Fruit fly (Drosophila melanogaster) whole organism, embryonic: ENCODE results near the gene CenB1A.

Experiments
- CG11560 ChIP-seq: fragments of 200-800 bp; sonication (Bioruptor generic); IDR thresholded peaks from 3 replicates; pipeline ENCODE4 v1.3.6; 2022; ENCODE audit warnings: missing biosample characterization, missing genetic modification characterization
- CG12391 ChIP-seq: fragments of 200-800 bp; sonication (Bioruptor generic); optimal IDR thresholded peaks from 3 replicates; lab custom pipeline; 2018; ENCODE audit warnings: missing biosample characterization, mild to moderate bottlenecking, missing genetic modification characterization, moderate library complexity
- CG15269 ChIP-seq: fragments of 200-800 bp; sonication (Bioruptor generic); optimal IDR thresholded peaks from 2 replicates; lab custom pipeline; 2018; ENCODE audit warnings: missing biosample characterization, mild to moderate bottlenecking, missing genetic modification characterization, moderate library complexity
- CG17829 ChIP-seq: fragments of 200-800 bp; optimal IDR thresholded peaks from 2 replicates; lab custom pipeline; 2019; ENCODE audit warnings: missing biosample characterization, mild to moderate bottlenecking, missing genetic modification characterization, moderate library complexity
- CG2116 ChIP-seq: fragments of 200-800 bp; sonication (Bioruptor generic); optimal IDR thresholded peaks from 3 replicates; lab custom pipeline; 2018; ENCODE audit warnings: missing biosample characterization, mild to moderate bottlenecking, missing genetic modification characterization
- CG2202 ChIP-seq: fragments of 200-800 bp; sonication (Bioruptor generic); optimal IDR thresholded peaks from 2 replicates; lab custom pipeline; 2018; ENCODE audit warnings: missing biosample characterization, mild to moderate bottlenecking, missing genetic modification characterization
- CG30403 ChIP-seq: fragments of 200-800 bp; sonication (Bioruptor generic); optimal IDR thresholded peaks from 3 replicates; lab custom pipeline; 2016; ENCODE audit warnings: missing biosample characterization, missing genetic modification characterization
- CG31224 ChIP-seq: fragments of 200-800 bp; sonication (Bioruptor generic); IDR thresholded peaks from 2 replicates; pipeline ENCODE4 v1.3.6; 2022; ENCODE audit warnings: missing biosample characterization, missing genetic modification characterization
- CG31388 ChIP-seq: fragments of 200-800 bp; sonication (Bioruptor generic); optimal IDR thresholded peaks from 2 replicates; lab custom pipeline; 2016; ENCODE audit warnings: missing biosample characterization, missing genetic modification characterization
- CG32532 ChIP-seq: fragments of 200-800 bp; sonication (Bioruptor generic); IDR thresholded peaks from 2 replicates; pipeline ENCODE4 v1.3.6; 2022; ENCODE audit warnings: missing biosample characterization, missing genetic modification characterization
- CG32767 ChIP-seq: fragments of 200-800 bp; sonication (Bioruptor generic); IDR thresholded peaks from 2 replicates; pipeline ENCODE4 v1.3.6; 2022; ENCODE audit warnings: missing biosample characterization, missing genetic modification characterization
- CG5953 ChIP-seq: fragments of 200-800 bp; sonication (Bioruptor generic); IDR thresholded peaks from 2 replicates; pipeline ENCODE4 v1.3.6; 2022; ENCODE audit warnings: missing biosample characterization, missing genetic modification characterization
- CG6765 ChIP-seq: fragments of 200-800 bp; sonication (Bioruptor generic); optimal IDR thresholded peaks from 3 replicates; lab custom pipeline; 2017; ENCODE audit warnings: missing biosample characterization, mild to moderate bottlenecking, missing genetic modification characterization
- CG7786 ChIP-seq: fragments of 200-800 bp; sonication (Bioruptor generic); optimal IDR thresholded peaks from 2 replicates; lab custom pipeline; 2016; ENCODE audit warnings: missing biosample characterization, missing genetic modification characterization
- CG9215 ChIP-seq: fragments of 200-800 bp; sonication (Bioruptor generic); IDR thresholded peaks from 2 replicates; pipeline ENCODE4 v1.3.6; 2022; ENCODE audit warnings: missing biosample characterization, missing genetic modification characterization
- CG9797 ChIP-seq: fragments of 200-800 bp; sonication (Bioruptor generic); optimal IDR thresholded peaks from 3 replicates; lab custom pipeline; 2018; ENCODE audit warnings: missing biosample characterization, mild to moderate bottlenecking, missing genetic modification characterization
- Dek ChIP-seq: fragments of 200-800 bp; sonication (Bioruptor generic); optimal IDR thresholded peaks from 3 replicates; lab custom pipeline; 2019; ENCODE audit warnings: missing biosample characterization, mild to moderate bottlenecking, missing genetic modification characterization, moderate library complexity
- Doc2 ChIP-seq: fragments of 200-800 bp; sonication (Bioruptor generic); IDR thresholded peaks from 2 replicates; pipeline ENCODE4 v1.3.6; 2022; ENCODE audit warnings: missing biosample characterization, missing genetic modification characterization
- E2f2 ChIP-seq: fragments of 200-800 bp; sonication (Bioruptor generic); IDR thresholded peaks from 2 replicates; pipeline ENCODE4 v1.3.6; 2022; ENCODE audit warnings: missing biosample characterization, missing genetic modification characterization
- Hr3 ChIP-seq: fragments of 200-800 bp; sonication (Bioruptor generic); optimal IDR thresholded peaks from 3 replicates; lab custom pipeline; 2016; ENCODE audit warnings: missing biosample characterization, missing genetic modification characterization
- Hr51 ChIP-seq, 2 experiments: fragments of 200-800 bp; sonication (Bioruptor generic); optimal IDR thresholded peaks; 2 replicates in 1 of 2; 3 replicates in 1 of 2; lab custom pipeline; 2016 to 2018; ENCODE audit warnings: missing biosample characterization in 2 of 2, missing genetic modification characterization in 2 of 2, mild to moderate bottlenecking in 1 of 2, moderate library complexity in 1 of 2
- Mrtf ChIP-seq: fragments of 200-800 bp; sonication (Bioruptor generic); IDR thresholded peaks from 3 replicates; pipeline ENCODE4 v1.3.6; 2022; ENCODE audit warnings: missing biosample characterization, missing genetic modification characterization
- NC2α ChIP-seq: fragments of 200-800 bp; sonication (Bioruptor generic); optimal IDR thresholded peaks from 2 replicates; lab custom pipeline; 2016; ENCODE audit warnings: missing biosample characterization, missing genetic modification characterization
- Nf-YA ChIP-seq: fragments of 200-800 bp; sonication (Bioruptor generic); IDR thresholded peaks from 2 replicates; pipeline ENCODE4 v1.3.6; 2022; ENCODE audit warnings: missing biosample characterization, missing genetic modification characterization
- Oaz ChIP-seq: fragments of 200-800 bp; sonication (Bioruptor generic); IDR thresholded peaks from 2 replicates; pipeline ENCODE4 v1.3.6; 2022; ENCODE audit warnings: missing biosample characterization, missing genetic modification characterization
- Ravus ChIP-seq: fragments of 200-800 bp; sonication (Bioruptor generic); IDR thresholded peaks from 2 replicates; pipeline ENCODE4 v1.3.6; 2022; ENCODE audit warnings: missing biosample characterization, missing genetic modification characterization
- Scr ChIP-seq: fragments of 200-800 bp; sonication (Bioruptor generic); IDR thresholded peaks from 2 replicates; pipeline ENCODE4 v1.3.6; 2022; ENCODE audit warnings: missing biosample characterization, missing genetic modification characterization; ENCODE audit not compliant: partially characterized antibody
- Xbp1 ChIP-seq: fragments of 200-800 bp; sonication (Bioruptor generic); optimal IDR thresholded peaks from 3 replicates; lab custom pipeline; 2016; ENCODE audit warnings: missing biosample characterization, mild to moderate bottlenecking, missing genetic modification characterization
- Xrp1 ChIP-seq: fragments of 200-800 bp; sonication (Bioruptor generic); IDR thresholded peaks from 2 replicates; pipeline ENCODE4 v1.3.6; 2022; ENCODE audit warnings: missing biosample characterization, missing genetic modification characterization
- abd-A ChIP-seq: fragments of 200-800 bp; sonication (Bioruptor generic); optimal IDR thresholded peaks from 3 replicates; lab custom pipeline; 2019; ENCODE audit warnings: missing biosample characterization, mild to moderate bottlenecking, missing genetic modification characterization, moderate library complexity
- al ChIP-seq: fragments of 200-800 bp; sonication (Bioruptor generic); IDR thresholded peaks from 2 replicates; pipeline ENCODE4 v1.3.6; 2022; ENCODE audit warnings: missing biosample characterization, missing genetic modification characterization
- ara ChIP-seq: fragments of 200-800 bp; sonication (Bioruptor generic); IDR thresholded peaks from 2 replicates; pipeline ENCODE4 v1.3.6; 2022; ENCODE audit warnings: missing biosample characterization, missing genetic modification characterization
- cato ChIP-seq: fragments of 200-800 bp; sonication (Bioruptor generic); optimal IDR thresholded peaks from 2 replicates; lab custom pipeline; 2016; ENCODE audit warnings: missing biosample characterization, missing genetic modification characterization, borderline replicate concordance
- chinmo ChIP-seq: fragments of 200-800 bp; sonication (Bioruptor generic); IDR thresholded peaks from 4 replicates; pipeline ENCODE4 v1.3.6; 2022; ENCODE audit warnings: missing biosample characterization, missing genetic modification characterization; ENCODE audit not compliant: partially characterized antibody
- crol ChIP-seq: fragments of 200-800 bp; sonication (Bioruptor generic); IDR thresholded peaks from 2 replicates; pipeline ENCODE4 v1.3.6; 2022; ENCODE audit warnings: missing biosample characterization, missing genetic modification characterization
- ewg ChIP-seq: fragments of 200-800 bp; sonication (Bioruptor generic); optimal IDR thresholded peaks from 3 replicates; lab custom pipeline; 2017; ENCODE audit warnings: mild to moderate bottlenecking, missing biosample characterization, missing genetic modification reagents, missing genetic modification characterization
- gcm ChIP-seq: fragments of 200-800 bp; sonication (Bioruptor generic); optimal IDR thresholded peaks from 2 replicates; lab custom pipeline; 2019; ENCODE audit warnings: missing biosample characterization, mild to moderate bottlenecking, missing genetic modification characterization, moderate library complexity
- ind ChIP-seq: fragments of 200-800 bp; sonication (Bioruptor generic); optimal IDR thresholded peaks from 3 replicates; lab custom pipeline; 2016; ENCODE audit warnings: missing biosample characterization, missing genetic modification characterization
- inv ChIP-seq: fragments of 200-800 bp; sonication (Bioruptor generic); IDR thresholded peaks from 2 replicates; pipeline ENCODE4 v1.3.6; 2022; ENCODE audit warnings: missing biosample characterization, missing genetic modification characterization; ENCODE audit not compliant: partially characterized antibody
- lmd ChIP-seq: fragments of 200-800 bp; sonication (Bioruptor generic); IDR thresholded peaks from 2 replicates; pipeline ENCODE4 v1.3.6; 2022; ENCODE audit warnings: missing biosample characterization, missing genetic modification characterization
- onecut ChIP-seq: fragments of 200-800 bp; sonication (Bioruptor generic); IDR thresholded peaks from 2 replicates; pipeline ENCODE4 v1.3.6; 2022; ENCODE audit warnings: missing biosample characterization, missing genetic modification characterization
- prd ChIP-seq, 3 experiments: fragments of >200 bp in 2 of 3; fragments of 200-800 bp in 1 of 3; sonication (Bioruptor generic) in 1 of 3; optimal IDR thresholded peaks in 2 of 3; IDR thresholded peaks in 1 of 3; 2 replicates in 2 of 3; 3 replicates in 1 of 3; pipeline versions ENCODE4 v1.3.6 to Lab custom; 2017 to 2022; ENCODE audit warnings: missing biosample characterization in 1 of 3, missing genetic modification characterization in 1 of 3
- ranshi ChIP-seq: fragments of 200-800 bp; sonication (Bioruptor generic); IDR thresholded peaks from 2 replicates; pipeline ENCODE4 v1.3.6; 2022; ENCODE audit warnings: missing biosample characterization, missing genetic modification characterization
- rib ChIP-seq: fragments of 200-800 bp; sonication (Bioruptor generic); IDR thresholded peaks from 2 replicates; pipeline ENCODE4 v1.3.6; 2022; ENCODE audit warnings: missing biosample characterization, missing genetic modification characterization
- row ChIP-seq: fragments of 200-800 bp; sonication (Bioruptor generic); IDR thresholded peaks from 3 replicates; pipeline ENCODE4 v1.3.6; 2022; ENCODE audit warnings: missing biosample characterization, missing genetic modification characterization
- tll ChIP-seq, 2 experiments: fragments of 200-800 bp in 1 of 2; fragments of >200 bp in 1 of 2; sonication (Bioruptor generic) in 1 of 2; optimal IDR thresholded peaks; 2 replicates each; lab custom pipeline; 2017 to 2019; ENCODE audit warnings: missing biosample characterization in 2 of 2, missing genetic modification characterization in 2 of 2, mild to moderate bottlenecking in 1 of 2, moderate library complexity in 1 of 2
- zfh1 ChIP-seq: fragments of 200-800 bp; sonication (Bioruptor generic); IDR thresholded peaks from 3 replicates; pipeline ENCODE4 v1.3.6; 2022; ENCODE audit warnings: missing biosample characterization, missing genetic modification characterization

The CenB1A gene

dm6 chr3R:23117683-23118470 lies at the start of gene CenB1A, which contains the start of gene Rassf (continued):
- peak; percentile 64 for TF ChIP-seq lmd (GFP tag; lab: Robert Waterston, UW)
- TF ChIP-seq Doc2 (GFP tag; lab: Robert Waterston, UW): no peak
- TF ChIP-seq CG11560: no peak
- TF ChIP-seq inv (GFP tag; lab: Robert Waterston, UW): 0 out of 2 replicates have a peak, but pooled peaks have one; percentile 17
- peak; percentile 60; the same call in 1 of the 3 replicates for TF ChIP-seq Mrtf (GFP tag; lab: Robert Waterston, UW)
- TF ChIP-seq CG15269 (tag; lab: Kevin White, UChicago): peak; percentile 11
- TF ChIP-seq Scr (GFP tag; lab: Robert Waterston, UW): peak; percentile 41
- peak; percentile 76 for TF ChIP-seq CG30403
- TF ChIP-seq CG2202 (tag; lab: Kevin White, UChicago): no peak
- peak; percentile 59; the same call in 1 of the 3 replicates for TF ChIP-seq zfh1
- peak; percentile 62 for TF ChIP-seq CG12391 (tag; lab: Kevin White, UChicago)
- peak; percentile 88 for TF ChIP-seq ranshi
- peak; percentile 55 for TF ChIP-seq CG2116
- peak; percentile 45; the same call in 1 of the 2 replicates for TF ChIP-seq al (GFP tag; lab: Robert Waterston, UW)
- 0 out of 2 replicates have a peak, but pooled peaks have one; percentile 28 for TF ChIP-seq Oaz (GFP tag; lab: Robert Waterston, UW)
- peak; percentile 57 for TF ChIP-seq CG9215 (GFP tag; lab: Robert Waterston, UW)
- TF ChIP-seq CG32532 (GFP tag; lab: Robert Waterston, UW): peak; percentile 27; the same call in 1 of the 2 replicates
- peak; percentile 41 for TF ChIP-seq Xrp1 (GFP tag; lab: Robert Waterston, UW)
- TF ChIP-seq CG31224 (GFP tag; lab: Robert Waterston, UW): 0 out of 2 replicates have a peak, but pooled peaks have one; percentile 15
- TF ChIP-seq crol (GFP tag; lab: Robert Waterston, UW): peak; percentile 97
- TF ChIP-seq CG9797 (GFP tag; lab: Kevin White, UChicago): peak; percentile 67
- TF ChIP-seq chinmo: 0 out of 4 replicates have a peak, but pooled peaks have one; percentile 49
- TF ChIP-seq NC2α: peak; percentile 28
- peak; percentile 9; the same call in 1 of the 2 replicates for TF ChIP-seq rib (GFP tag; lab: Robert Waterston, UW)
- peak; percentile 13 to 20 for TF ChIP-seq Hr51 (GFP tag; optimal IDR thresholded peaks at IDR 0.05; lab: Kevin White, UChicago)
- TF ChIP-seq Nf-YA (GFP tag; lab: Robert Waterston, UW): no peak
- TF ChIP-seq cato (GFP tag; lab: Kevin White, UChicago): peak; percentile 39
- no peak for TF ChIP-seq abd-A
- TF ChIP-seq gcm (GFP tag; lab: Kevin White, UChicago): peak; percentile 25
- TF ChIP-seq CG17829: peak; percentile 6
- peak; percentile 33 for TF ChIP-seq Dek
- no peak for TF ChIP-seq ewg (GFP tag; lab: Kevin White, UChicago)
- TF ChIP-seq row (GFP tag; lab: Robert Waterston, UW): peak; percentile 85
- peak; percentile 31 for TF ChIP-seq CG6765
- TF ChIP-seq ind (GFP tag; lab: Kevin White, UChicago): peak; percentile 45
- peak; percentile 11; the same call in 1 of the 2 replicates for TF ChIP-seq ara (GFP tag; lab: Robert Waterston, UW)
- TF ChIP-seq Ravus (GFP tag; lab: Robert Waterston, UW): no peak; the same call in 1 of the 2 replicates
- TF ChIP-seq CG5953 (GFP tag; lab: Robert Waterston, UW): no peak
- peak in 1 of 2 experiments; percentile 84 for TF ChIP-seq tll (GFP tag; optimal IDR thresholded peaks at IDR 0.05; lab: Kevin White, UChicago)
- peak; percentile 86 for TF ChIP-seq E2f2 (GFP tag; lab: Robert Waterston, UW)
- TF ChIP-seq CG32767 (GFP tag; lab: Robert Waterston, UW): 0 out of 2 replicates have a peak, but pooled peaks have one; percentile 32
- no peak for TF ChIP-seq onecut
- peak; percentile 59 for TF ChIP-seq Xbp1 (GFP tag; lab: Kevin White, UChicago)
- no peak for TF ChIP-seq prd (optimal IDR thresholded peaks at IDR 0.05; lab: Kevin White, UChicago)
- peak; percentile 53; the same call in 2 of the 3 replicates for TF ChIP-seq prd (GFP tag; IDR thresholded peaks at IDR 0.05; lab: Robert Waterston, UW)
- peak; percentile 54 for TF ChIP-seq Hr3 (GFP tag; lab: Kevin White, UChicago)
- peak; percentile 29 for TF ChIP-seq CG7786
- TF ChIP-seq CG31388: no peak
